Worm (Caenorhabditis elegans) whole organism, young adult: ENCODE results near the gene clec-217.
A peak's percentile ranks its signal among the peaks of the same experiment; 100 is the strongest.

Source experiments
- F23B12.7 ChIP-seq: sonication (generic microtip); optimal IDR thresholded peaks from 2 replicates; lab custom pipeline; 2017; ENCODE audit warnings: missing genetic modification characterization, mild to moderate bottlenecking, missing compliant biosample characterization, antibody characterized with exemption, moderate library complexity; ENCODE audit not compliant: insufficient read depth
- F55B11.4 ChIP-seq: sonication (generic microtip); optimal IDR thresholded peaks from 2 replicates; lab custom pipeline; 2016; ENCODE audit warnings: missing compliant biosample characterization, missing genetic modification characterization, borderline replicate concordance; ENCODE audit not compliant: insufficient read depth
- K11D2.4 ChIP-seq: fragments of 200-800 bp; sonication (Bioruptor generic); IDR thresholded peaks from 2 replicates; pipeline ENCODE4 v1.3.6; 2022; ENCODE audit warnings: missing genetic modification reagents, missing genetic modification characterization, missing compliant biosample characterization
- T26A5.8 ChIP-seq: sonication (generic microtip); optimal IDR thresholded peaks from 2 replicates; lab custom pipeline; 2016; ENCODE audit warnings: missing genetic modification characterization, missing compliant biosample characterization
- Y67H2A.10 ChIP-seq: fragments of 200-800 bp; sonication (Bioruptor generic); conservative IDR thresholded peaks from 2 replicates; pipeline ENCODE4 v1.3.6; 2022; ENCODE audit warnings: missing genetic modification reagents, missing genetic modification characterization, missing compliant biosample characterization
- Y79H2A.3 ChIP-seq: fragments of 200-800 bp; sonication (Bioruptor generic); conservative IDR thresholded peaks from 2 replicates; pipeline ENCODE4 v1.3.6; 2022; ENCODE audit warnings: missing genetic modification reagents, missing genetic modification characterization, missing compliant biosample characterization
- ama-1 ChIP-seq, 3 experiments: fragments of 150-350 bp in 1 of 3; sonication (generic microtip) in 2 of 3; optimal IDR thresholded peaks; 2 replicates each; lab custom pipeline; 2014 to 2018; ENCODE audit warnings: missing biosample characterization in 2 of 3, missing genetic modification characterization in 2 of 3, missing genetic modification reagents in 2 of 3
- atf-7 ChIP-seq: sonication (generic microtip); optimal IDR thresholded peaks from 2 replicates; lab custom pipeline; 2017; ENCODE audit warnings: mild to moderate bottlenecking, missing genetic modification characterization, missing compliant biosample characterization
- cebp-1 ChIP-seq, 2 experiments: fragments of 200-800 bp in 1 of 2; sonication (Bioruptor generic) in 1 of 2; sonication (generic microtip) in 1 of 2; IDR thresholded peaks in 1 of 2; optimal IDR thresholded peaks in 1 of 2; 2 replicates each; pipeline versions ENCODE4 v1.3.6 to Lab custom; 2017 to 2022; ENCODE audit warnings: missing compliant biosample characterization in 2 of 2, missing genetic modification characterization in 2 of 2, mild to moderate bottlenecking in 1 of 2, missing genetic modification reagents in 1 of 2, moderate library complexity in 1 of 2
- ceh-58 ChIP-seq: fragments of 200-800 bp; sonication (Bioruptor generic); IDR thresholded peaks from 2 replicates; pipeline ENCODE4 v1.3.6; 2022; ENCODE audit warnings: missing genetic modification characterization, missing compliant biosample characterization
- ceh-79 ChIP-seq: sonication (generic microtip); optimal IDR thresholded peaks from 2 replicates; lab custom pipeline; 2017; ENCODE audit warnings: mild to moderate bottlenecking, missing genetic modification characterization, missing compliant biosample characterization
- efl-1 ChIP-seq: fragments of 150-350 bp; optimal IDR thresholded peaks from 2 replicates; lab custom pipeline; 2014; ENCODE audit warnings: missing biosample characterization, missing genetic modification reagents, missing genetic modification characterization
- ekl-4 ChIP-seq: fragments of 200-800 bp; sonication (Bioruptor generic); IDR thresholded peaks from 2 replicates; pipeline ENCODE4 v1.3.6; 2022; ENCODE audit warnings: missing genetic modification reagents, missing genetic modification characterization, missing compliant biosample characterization
- fkh-3 ChIP-seq: sonication (generic microtip); optimal IDR thresholded peaks from 2 replicates; lab custom pipeline; 2016; ENCODE audit warnings: mild to moderate bottlenecking, missing genetic modification characterization, missing compliant biosample characterization
- hlh-26 ChIP-seq: fragments of 200-800 bp; sonication (Bioruptor generic); conservative IDR thresholded peaks from 2 replicates; pipeline ENCODE4 v1.3.6; 2022; ENCODE audit warnings: missing genetic modification reagents, missing genetic modification characterization, missing compliant biosample characterization
- hmg-20 ChIP-seq: fragments of 200-800 bp; sonication (Bioruptor generic); IDR thresholded peaks from 2 replicates; pipeline ENCODE4 v1.3.6; 2022; ENCODE audit warnings: missing genetic modification reagents, missing genetic modification characterization, missing compliant biosample characterization
- let-526 ChIP-seq: fragments of 200-800 bp; sonication (Bioruptor generic); IDR thresholded peaks from 2 replicates; pipeline ENCODE4 v1.3.6; 2022; ENCODE audit warnings: missing genetic modification reagents, missing genetic modification characterization, missing compliant biosample characterization
- lin-35 ChIP-seq, 3 experiments: fragments of 150-350 bp in 2 of 3; sonication (generic microtip) in 1 of 3; optimal IDR thresholded peaks; 2 replicates each; lab custom pipeline; 2014 to 2018; ENCODE audit warnings: missing biosample characterization in 3 of 3, missing genetic modification characterization in 3 of 3, missing genetic modification reagents in 3 of 3
- lir-1 ChIP-seq: fragments of 200-800 bp; sonication (Bioruptor generic); conservative IDR thresholded peaks from 2 replicates; pipeline ENCODE4 v1.3.6; 2022; ENCODE audit warnings: missing genetic modification reagents, missing genetic modification characterization, missing compliant biosample characterization
- lsy-27 ChIP-seq: sonication (generic microtip); optimal IDR thresholded peaks from 2 replicates; lab custom pipeline; 2017; ENCODE audit warnings: missing genetic modification characterization, mild to moderate bottlenecking, missing compliant biosample characterization, antibody characterized with exemption, missing genotype, borderline replicate concordance; ENCODE audit not compliant: insufficient read depth
- madf-3 ChIP-seq: fragments of 200-800 bp; sonication (Bioruptor generic); IDR thresholded peaks from 2 replicates; pipeline ENCODE4 v1.3.6; 2022; ENCODE audit warnings: missing genetic modification reagents, missing genetic modification characterization, missing compliant biosample characterization
- madf-6 ChIP-seq: fragments of 200-800 bp; sonication (Bioruptor generic); IDR thresholded peaks from 2 replicates; pipeline ENCODE4 v1.3.6; 2022; ENCODE audit warnings: missing genetic modification reagents, missing genetic modification characterization, missing compliant biosample characterization
- mcd-1 ChIP-seq: fragments of 200-800 bp; sonication (Bioruptor generic); IDR thresholded peaks from 2 replicates; pipeline ENCODE4 v1.3.6; 2022; ENCODE audit warnings: missing genetic modification reagents, missing genetic modification characterization, missing compliant biosample characterization
- nhr-80 ChIP-seq: sonication (generic microtip); optimal IDR thresholded peaks from 2 replicates; lab custom pipeline; 2016; ENCODE audit warnings: missing genetic modification characterization, missing compliant biosample characterization
- rcor-1 ChIP-seq: fragments of 200-800 bp; sonication (Bioruptor generic); IDR thresholded peaks from 2 replicates; pipeline ENCODE4 v1.3.6; 2022; ENCODE audit warnings: missing genetic modification reagents, missing genetic modification characterization, missing compliant biosample characterization
- rec-8 ChIP-seq, 2 experiments: sonication (generic microtip); optimal IDR thresholded peaks; 2 replicates each; lab custom pipeline; 2016; ENCODE audit warnings: mild to moderate bottlenecking in 2 of 2, missing genetic modification characterization in 2 of 2, missing genetic modification reagents in 2 of 2, missing genotype in 2 of 2, missing biosample characterization in 1 of 2, missing compliant biosample characterization in 1 of 2, moderate library complexity in 1 of 2
- repo-1 ChIP-seq: sonication (generic microtip); optimal IDR thresholded peaks from 2 replicates; lab custom pipeline; 2017; ENCODE audit warnings: mild to moderate bottlenecking, missing genetic modification characterization, missing compliant biosample characterization
- somi-1 ChIP-seq: fragments of 200-800 bp; sonication (Bioruptor generic); optimal IDR thresholded peaks from 2 replicates; lab custom pipeline; 2018; ENCODE audit warnings: mild to moderate bottlenecking, missing genetic modification characterization, missing compliant biosample characterization
- sptf-2 ChIP-seq: fragments of 200-800 bp; sonication (Bioruptor generic); optimal IDR thresholded peaks from 2 replicates; lab custom pipeline; 2018; ENCODE audit warnings: mild to moderate bottlenecking, missing genetic modification characterization, missing compliant biosample characterization
- ztf-26 ChIP-seq: sonication (generic microtip); optimal IDR thresholded peaks from 2 replicates; lab custom pipeline; 2017; ENCODE audit warnings: missing genetic modification characterization, missing compliant biosample characterization
- ztf-3 ChIP-seq: fragments of 200-800 bp; sonication (Bioruptor generic); optimal IDR thresholded peaks from 2 replicates; lab custom pipeline; 2018; ENCODE audit warnings: mild to moderate bottlenecking, missing genetic modification characterization, missing compliant biosample characterization

The clec-217 gene

ce11 chrV:7969107-7969506, 10.5 kb upstream of the clec-217 start, which contains the start of gene che-7:
Gene che-7 (minus strand): TSS chrV:7969207.
- TF ChIP-seq efl-1 (GFP tag; lab: Kevin White, UChicago) (no peak), ztf-26 (tag; lab: Kevin White, UChicago) (no peak), lir-1 (GFP tag; lab: Robert Waterston, UW) (no peak), somi-1 (GFP tag; lab: Kevin White, UChicago) (no peak)

ce11 chrV:7964429-7964828, 5.8 kb upstream of the clec-217 start:
- TF ChIP-seq let-526 (no peak), F55B11.4 (tag; lab: Kevin White, UChicago) (no peak), T26A5.8 (tag; lab: Kevin White, UChicago) (no peak)

- TF ChIP-seq ceh-58 (no peak), sptf-2 (no peak)
- TF ChIP-seq, all 124 proteins: peak for 0
Measured at ce11 chrV:7956218-7956617, 2.4 kb downstream of the clec-217 start, which contains the start of gene pals-34. Gene pals-34 (minus strand): TSS chrV:7956497.

ce11 chrV:7955168-7955567, 3.5 kb downstream of the clec-217 start, which contains the start of gene F26D11.12:
Gene F26D11.12 (minus strand): TSS chrV:7955312.
- TF ChIP-seq cebp-1 (GFP tag; IDR thresholded peaks at IDR 0.05; lab: Robert Waterston, UW) (peak; percentile 94), cebp-1 (tag; optimal IDR thresholded peaks at IDR 0.05; lab: Kevin White, UChicago) (peak; percentile 98), ekl-4 (GFP tag; lab: Robert Waterston, UW) (no peak), let-526 (no peak), somi-1 (GFP tag; lab: Kevin White, UChicago) (no peak), nhr-80 (tag; lab: Kevin White, UChicago) (peak; percentile 43), hmg-20 (GFP tag; lab: Robert Waterston, UW) (no peak), hlh-26 (no peak), lin-35 (GFP tag; optimal IDR thresholded peaks at IDR 0.05; lab: Kevin White, UChicago) (no peak)

DNA sequence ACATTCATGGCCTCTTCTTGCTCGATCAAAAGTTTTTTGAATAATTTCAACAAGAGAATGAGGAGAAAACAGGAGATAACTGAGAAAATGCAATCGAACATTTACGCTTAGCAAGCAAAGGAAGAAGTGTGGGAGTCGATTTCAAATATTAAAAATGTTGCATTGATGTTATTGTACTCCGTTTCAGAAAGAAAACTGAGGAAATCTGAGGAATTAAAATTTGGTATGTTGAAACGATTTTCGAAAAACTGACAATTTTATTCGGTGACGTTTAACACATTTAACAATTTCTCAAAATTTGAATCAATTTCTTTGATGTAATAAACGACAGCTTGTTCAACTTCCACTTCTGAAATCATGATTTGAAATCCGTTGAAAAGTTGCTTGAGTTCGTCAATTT, 4.1 kb downstream of the clec-217 start, which contains the start of gene F26D11.13:
Gene F26D11.13 (minus strand): TSS at position 101 of the 400 bp plus-strand sequence.
- TF ChIP-seq ceh-58 (no peak), Y79H2A.3 (GFP tag; lab: Robert Waterston, UW) (no peak), F23B12.7 (no peak), sptf-2 (no peak), ztf-3 (no peak), madf-6 (GFP tag; lab: Robert Waterston, UW) (no peak), ceh-79 (tag; lab: Kevin White, UChicago) (no peak), rcor-1 (GFP tag; lab: Robert Waterston, UW) (no peak)
- TF ChIP-seq, all 124 proteins: peak for 0

- TF ChIP-seq repo-1 (tag; lab: Kevin White, UChicago) (no peak), lir-1 (GFP tag; lab: Robert Waterston, UW) (no peak), lsy-27 (tag; lab: Kevin White, UChicago) (no peak), Y67H2A.10 (no peak), somi-1 (GFP tag; lab: Kevin White, UChicago) (no peak), ceh-58 (no peak), lin-35 (GFP tag; optimal IDR thresholded peaks at IDR 0.05; lab: Kevin White, UChicago) (no peak), ama-1 (optimal IDR thresholded peaks at IDR 0.05; lab: Kevin White, UChicago) (no peak), ama-1 (GFP tag; optimal IDR thresholded peaks at IDR 0.05; lab: Kevin White, UChicago) (no peak), ztf-26 (tag; lab: Kevin White, UChicago) (no peak), madf-3 (no peak), mcd-1 (no peak), atf-7 (no peak), fkh-3 (tag; lab: Kevin White, UChicago) (no peak), rec-8 (tag; optimal IDR thresholded peaks at IDR 0.05; lab: Kevin White, UChicago) (no peak), K11D2.4 (GFP tag; lab: Robert Waterston, UW) (no peak)
Measured at ce11 chrV:7952855-7953254, 5.8 kb downstream of the clec-217 start, which contains the start of gene clec-216. Gene clec-216 (minus strand): TSS chrV:7952955.
